Worm (Caenorhabditis elegans): ENCODE data around the gene R05D3.3.
A peak's percentile ranks its signal among the peaks of the same experiment; 100 is the strongest.

Gene R05D3.3

DNA sequence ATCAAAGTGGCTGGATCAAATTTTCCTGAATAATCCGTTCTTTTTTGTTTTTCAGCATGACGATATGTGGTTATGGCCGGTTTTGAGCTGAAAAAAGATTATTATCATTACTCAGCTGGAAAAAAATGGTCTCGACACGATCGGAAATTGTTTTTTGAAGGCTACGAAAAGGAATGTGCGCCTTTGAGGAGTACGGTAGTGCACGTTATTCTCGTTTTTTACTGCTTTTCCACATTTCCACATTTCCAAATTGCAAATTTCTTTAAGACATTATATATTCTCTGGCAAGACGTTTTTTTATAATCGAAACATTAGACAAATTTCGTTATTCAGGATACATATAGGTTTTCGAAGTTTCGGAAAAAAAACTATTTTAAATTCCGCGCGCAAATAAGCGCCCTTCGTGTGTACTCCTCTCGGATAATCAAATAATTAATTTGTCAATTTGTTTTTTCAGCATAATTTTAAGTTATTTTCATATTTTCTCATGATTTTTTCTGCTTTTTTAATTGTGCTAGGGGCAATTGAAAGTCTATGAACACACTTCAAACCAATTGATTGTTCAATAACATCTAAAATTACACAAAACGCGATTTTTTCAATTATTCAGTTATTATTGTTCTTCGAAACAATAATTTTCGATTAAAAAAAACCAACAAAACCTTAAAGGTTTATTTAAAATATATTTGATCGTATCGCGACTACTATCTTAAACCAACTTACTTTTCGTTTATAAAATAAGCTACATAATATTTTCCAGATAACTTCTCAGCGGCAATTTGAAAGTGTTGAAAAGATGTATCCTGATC is at the start of gene R05D3.3:
R05D3.3 (plus strand) TSS at position 759 of the 809 bp plus-strand sequence.
- TF ChIP-seq nhr-11 (tag; optimal IDR thresholded peaks at IDR 0.05) (no peak), pha-4 (tag; optimal IDR thresholded peaks at IDR 0.05) (no peak), sea-2 (GFP tag; optimal IDR thresholded peaks at IDR 0.05) (no peak)

- no peak for TF ChIP-seq nhr-25 (tag; optimal IDR thresholded peaks at IDR 0.05)
- no peak for TF ChIP-seq nhr-77 (tag; optimal IDR thresholded peaks at IDR 0.05)
- no peak for TF ChIP-seq eor-1 (tag; optimal IDR thresholded peaks at IDR 0.05)
- TF ChIP-seq nhr-23 (tag; optimal IDR thresholded peaks at IDR 0.05) = no peak
- no peak for TF ChIP-seq tbx-2 (tag; optimal IDR thresholded peaks at IDR 0.05)
- no peak for TF ChIP-seq fkh-10 (GFP tag; optimal IDR thresholded peaks at IDR 0.05)
- TF ChIP-seq lsy-12 (tag; optimal IDR thresholded peaks at IDR 0.05) = no peak
- no peak for TF ChIP-seq lin-15B (tag; optimal IDR thresholded peaks at IDR 0.05)
- no peak for TF ChIP-seq daf-12 (tag; optimal IDR thresholded peaks at IDR 0.05)
- TF ChIP-seq lin-39 (tag; optimal IDR thresholded peaks at IDR 0.05) = no peak
- no peak for TF ChIP-seq nfya-1 (tag; optimal IDR thresholded peaks at IDR 0.05; ENCODE audit: insufficient read depth)
- no peak for TF ChIP-seq unc-39 (tag; optimal IDR thresholded peaks at IDR 0.05)
- no peak for TF ChIP-seq elt-3 (tag; optimal IDR thresholded peaks at IDR 0.05)
- no peak for TF ChIP-seq ceh-82 (tag; optimal IDR thresholded peaks at IDR 0.05)
- TF ChIP-seq pha-4 (tag; optimal IDR thresholded peaks at IDR 0.05) = no peak
- no peak for TF ChIP-seq ztf-4 (tag; optimal IDR thresholded peaks at IDR 0.05)
These were observed 45.3 kb upstream of the R05D3.3 start, which contains the start of gene sas-4 for ce11 chrIII:8318488-8318887. Gene sas-4, minus strand, starts transcription at chrIII:8318588.

DNA sequence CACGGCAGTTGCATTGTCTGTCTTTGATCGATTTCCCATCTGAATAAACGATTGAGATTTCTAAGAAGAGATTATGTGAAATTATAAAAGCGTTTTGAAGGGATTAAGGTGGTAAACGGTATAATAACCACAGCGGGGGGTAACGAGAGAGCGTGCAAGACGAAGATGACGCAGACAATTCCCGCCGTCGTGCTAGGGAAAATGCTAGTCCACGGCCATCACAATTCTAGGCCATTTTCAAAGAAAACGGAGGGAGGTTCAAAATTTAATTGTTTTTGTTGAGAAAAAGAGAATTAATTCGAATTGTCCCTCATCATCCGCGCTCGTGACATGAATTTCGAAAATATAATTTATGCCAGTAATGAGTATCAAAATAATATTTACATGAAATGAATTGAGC is 44.7 kb upstream of the R05D3.3 start, which contains the start of gene F10E9.11:
F10E9.11 (minus strand) TSS at position 161 of the 400 bp plus-strand sequence.
- peak; percentile 84 for TF ChIP-seq nhr-23 (tag; optimal IDR thresholded peaks at IDR 0.05)
- peak; percentile 76 for TF ChIP-seq snpc-4 (tag; optimal IDR thresholded peaks at IDR 0.05)
- no peak for TF ChIP-seq nhr-28 (tag; optimal IDR thresholded peaks at IDR 0.05)
- TF ChIP-seq lsy-12 (tag; optimal IDR thresholded peaks at IDR 0.05) = peak; percentile 50
- TF ChIP-seq elt-2 (tag; optimal IDR thresholded peaks at IDR 0.05) = peak; percentile 2
- TF ChIP-seq ceh-82 (tag; optimal IDR thresholded peaks at IDR 0.05) = no peak
- TF ChIP-seq mdl-1 (tag; optimal IDR thresholded peaks at IDR 0.05) = no peak
- peak; percentile 40 for TF ChIP-seq lin-39 (tag; optimal IDR thresholded peaks at IDR 0.05)
- TF ChIP-seq pha-4 (tag; optimal IDR thresholded peaks at IDR 0.05) = peak; percentile 84
- TF ChIP-seq nhr-25 (tag; optimal IDR thresholded peaks at IDR 0.05) = peak; percentile 76
- no peak for TF ChIP-seq nhr-67 (tag; optimal IDR thresholded peaks at IDR 0.05)
- peak; percentile 83 for TF ChIP-seq nhr-43 (tag; optimal IDR thresholded peaks at IDR 0.05; ENCODE audit: poor library complexity, severe bottlenecking)
- TF ChIP-seq jun-1 (tag; optimal IDR thresholded peaks at IDR 0.05) = no peak
- TF ChIP-seq zag-1 (tag; optimal IDR thresholded peaks at IDR 0.05) = no peak
- TF ChIP-seq egl-5 (tag; optimal IDR thresholded peaks at IDR 0.05) = peak; percentile 64
- no peak for TF ChIP-seq elt-3 (tag; optimal IDR thresholded peaks at IDR 0.05)
- no peak for TF ChIP-seq nhr-11 (tag; optimal IDR thresholded peaks at IDR 0.05)
- TF ChIP-seq pqm-1 (tag; optimal IDR thresholded peaks at IDR 0.05) = peak; percentile 2
- no peak for TF ChIP-seq ztf-11 (tag; optimal IDR thresholded peaks at IDR 0.05)
- no peak for TF ChIP-seq ZK546.5 (tag; optimal IDR thresholded peaks at IDR 0.05)
- TF ChIP-seq hmg-11 (tag; optimal IDR thresholded peaks at IDR 0.05) = peak; percentile 61
- TF ChIP-seq ceh-9 (tag; optimal IDR thresholded peaks at IDR 0.05) = no peak
- TF ChIP-seq ama-1 (optimal IDR thresholded peaks at IDR 0.05) = peak; percentile 20
- TF ChIP-seq lin-15B (tag; optimal IDR thresholded peaks at IDR 0.05) = peak; percentile 84
- TF ChIP-seq nhr-76 (tag; optimal IDR thresholded peaks at IDR 0.05) = no peak
- TF ChIP-seq R02D3.7 (tag; optimal IDR thresholded peaks at IDR 0.05) = peak; percentile 55
- no peak for TF ChIP-seq nhr-237 (tag; optimal IDR thresholded peaks at IDR 0.05)
- no peak for TF ChIP-seq tbx-2 (tag; optimal IDR thresholded peaks at IDR 0.05)
- no peak for TF ChIP-seq fkh-2 (tag; optimal IDR thresholded peaks at IDR 0.05)
- no peak for TF ChIP-seq ztf-4 (tag; optimal IDR thresholded peaks at IDR 0.05)
- TF ChIP-seq fkh-10 (GFP tag; optimal IDR thresholded peaks at IDR 0.05) = no peak
- peak; percentile 26 for TF ChIP-seq ceh-28 (tag; optimal IDR thresholded peaks at IDR 0.05)
- TF ChIP-seq nfya-1 (tag; optimal IDR thresholded peaks at IDR 0.05; ENCODE audit: insufficient read depth) = peak; percentile 86
